Worm (Caenorhabditis elegans): ENCODE results near the gene pms-2.

ce11 chrV:11532535-11532853, 37.9 kb downstream of the pms-2 start:
- TF ChIP-seq fos-1 (tag; optimal IDR thresholded peaks at IDR 0.05), result no peak
- TF ChIP-seq zip-4 (GFP tag; optimal IDR thresholded peaks at IDR 0.05), result no peak
- no peak for TF ChIP-seq fkh-4 (tag; optimal IDR thresholded peaks at IDR 0.05; ENCODE audit: borderline replicate concordance)
- TF ChIP-seq lin-39 (tag; optimal IDR thresholded peaks at IDR 0.05), result no peak
- TF ChIP-seq nhr-11 (tag; optimal IDR thresholded peaks at IDR 0.05), result no peak
- no peak for TF ChIP-seq ztf-11 (tag; optimal IDR thresholded peaks at IDR 0.05)

Measured in whole organism, L1 larva.